Worm (Caenorhabditis elegans) whole organism, late embryonic: ENCODE results near the gene lgg-1.

Source experiments
- T23F11.4 ChIP-seq: fragments of 200-800 bp; sonication (Bioruptor generic); optimal IDR thresholded peaks from 2 replicates; lab custom pipeline; 2018; ENCODE audit warnings: mild to moderate bottlenecking, missing genetic modification characterization, missing compliant biosample characterization
- ama-1 ChIP-seq: fragments of 150-350 bp; optimal IDR thresholded peaks from 2 replicates; lab custom pipeline; 2014
- fkh-10 ChIP-seq: fragments of 150-350 bp; optimal IDR thresholded peaks from 2 replicates; lab custom pipeline; 2014; ENCODE audit warnings: missing biosample characterization, missing genetic modification reagents, missing genetic modification characterization
- hlh-13 ChIP-seq: fragments of 200-800 bp; sonication (Bioruptor generic); optimal IDR thresholded peaks from 2 replicates; lab custom pipeline; 2018; ENCODE audit warnings: mild to moderate bottlenecking, missing genetic modification characterization, missing compliant biosample characterization
- hlh-6 ChIP-seq: sonication (generic microtip); optimal IDR thresholded peaks from 2 replicates; lab custom pipeline; 2016; ENCODE audit warnings: missing genotype, missing genetic modification characterization, missing compliant biosample characterization
- odd-2 ChIP-seq: sonication (generic microtip); optimal IDR thresholded peaks from 2 replicates; lab custom pipeline; 2017; ENCODE audit warnings: antibody characterized with exemption, mild to moderate bottlenecking, missing genetic modification characterization, missing compliant biosample characterization
- sox-2 ChIP-seq: fragments of 200-800 bp; sonication (Bioruptor generic); IDR thresholded peaks from 2 replicates; pipeline ENCODE4 v1.3.6; 2022; ENCODE audit warnings: missing genetic modification reagents, missing genetic modification characterization, missing compliant biosample characterization
- tbx-7 ChIP-seq: sonication (generic microtip); optimal IDR thresholded peaks from 2 replicates; lab custom pipeline; 2016; ENCODE audit warnings: missing genotype, missing genetic modification characterization, missing compliant biosample characterization
- unc-86 ChIP-seq: sonication (generic microtip); optimal IDR thresholded peaks from 2 replicates; lab custom pipeline; 2016; ENCODE audit warnings: missing genetic modification characterization, missing compliant biosample characterization

DNA sequence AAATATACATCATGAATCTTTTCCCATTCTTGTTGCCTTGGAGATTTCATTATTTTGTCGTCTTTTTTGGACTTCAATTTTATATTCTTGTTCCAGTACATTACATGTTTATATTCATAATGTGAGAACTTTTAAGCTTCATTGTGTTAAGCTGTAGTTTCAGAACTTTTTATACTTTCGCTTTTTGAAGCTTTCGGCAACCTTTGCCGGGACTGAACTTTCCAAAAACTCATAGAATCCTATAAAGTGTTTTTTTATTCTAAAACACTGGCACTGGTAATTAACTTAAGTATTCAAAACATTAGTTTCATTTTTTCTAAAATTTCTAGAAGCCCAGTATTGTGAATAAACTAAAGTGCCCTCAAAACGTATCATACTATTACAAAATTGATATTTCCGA, 24.5 kb downstream of the lgg-1 start, which contains the start of gene C32D5.4:
- no peak for TF ChIP-seq hlh-13 (GFP tag; lab: Kevin White, UChicago)
- TF ChIP-seq tbx-7 (tag; lab: Kevin White, UChicago), result no peak
- TF ChIP-seq ama-1 (lab: Kevin White, UChicago), result no peak
- TF ChIP-seq fkh-10 (GFP tag; lab: Kevin White, UChicago), result no peak
- no peak for TF ChIP-seq unc-86 (tag; lab: Kevin White, UChicago)
- no peak for TF ChIP-seq T23F11.4 (GFP tag; lab: Kevin White, UChicago)
- no peak for TF ChIP-seq odd-2
- TF ChIP-seq hlh-6 (tag; lab: Kevin White, UChicago), result no peak
- no peak for TF ChIP-seq sox-2 (GFP tag; lab: Robert Waterston, UW)
